Worm (Caenorhabditis elegans): Measurements from ENCODE around the gene B0198.2.

B0198.2 gene

ce11 chrX:11993327-11993726 is 32.2 kb upstream of the B0198.2 start (continued):
- TF ChIP-seq D1046.2 (GFP tag; IDR thresholded peaks at IDR 0.05) (0 out of 2 replicates have a peak, but pooled peaks have one; percentile 64), jun-1 (tag; optimal IDR thresholded peaks at IDR 0.05) (no peak), egl-43 (GFP tag; IDR thresholded peaks at IDR 0.05) (0 out of 2 replicates have a peak, but pooled peaks have one; percentile 63)

- TF ChIP-seq daf-16 (GFP tag; optimal IDR thresholded peaks at IDR 0.05) (no peak), daf-16 (tag; optimal IDR thresholded peaks at IDR 0.05) (peak; percentile 8), hlh-30 (tag; optimal IDR thresholded peaks at IDR 0.05; ENCODE audit: insufficient read depth) (peak; percentile 14), Y105C5A.15 (GFP tag; IDR thresholded peaks at IDR 0.05) (no peak), unc-130 (GFP tag; optimal IDR thresholded peaks at IDR 0.05) (no peak), D1046.2 (GFP tag; IDR thresholded peaks at IDR 0.05) (no peak)
Measured at ce11 chrX:11994484-11994883, 31.1 kb upstream of the B0198.2 start, which contains the start of gene C49F5.7. Gene C49F5.7, plus strand, starts transcription at chrX:11994784.

- TF ChIP-seq hlh-11 (tag; optimal IDR thresholded peaks at IDR 0.05) (peak; percentile 17), daf-16 (GFP tag; optimal IDR thresholded peaks at IDR 0.05) (no peak), daf-16 (tag; optimal IDR thresholded peaks at IDR 0.05) (peak; percentile 69), spr-3 (GFP tag; optimal IDR thresholded peaks at IDR 0.05) (no peak), dve-1 (tag; optimal IDR thresholded peaks at IDR 0.05; ENCODE audit: insufficient read depth) (peak; percentile 56)
Measured at ce11 chrX:11996606-11997005, 28.9 kb upstream of the B0198.2 start.

ce11 chrX:11999573-11999972 is 26.0 kb upstream of the B0198.2 start:
- TF ChIP-seq nhr-28 (tag; optimal IDR thresholded peaks at IDR 0.05) (no peak), aha-1 (tag) (peak; percentile 8), hlh-11 (tag; optimal IDR thresholded peaks at IDR 0.05) (peak; percentile 0), daf-16 (GFP tag; optimal IDR thresholded peaks at IDR 0.05) (no peak), daf-16 (tag; optimal IDR thresholded peaks at IDR 0.05) (peak; percentile 41), zip-2 (tag; optimal IDR thresholded peaks at IDR 0.05) (no peak), mdt-29 (GFP tag; IDR thresholded peaks at IDR 0.05) (no peak), pqm-1 (tag; optimal IDR thresholded peaks at IDR 0.05) (peak; percentile 40), nhr-48 (tag; optimal IDR thresholded peaks at IDR 0.05) (peak; percentile 30), saeg-2 (GFP tag; IDR thresholded peaks at IDR 0.05) (no peak), dmd-6 (GFP tag; IDR thresholded peaks at IDR 0.05) (peak; percentile 55), mes-2 (tag; optimal IDR thresholded peaks at IDR 0.05; ENCODE audit: poor library complexity, severe bottlenecking) (peak; percentile 3), dve-1 (tag; optimal IDR thresholded peaks at IDR 0.05; ENCODE audit: insufficient read depth) (peak; percentile 55), T20F7.1 (GFP tag; optimal IDR thresholded peaks at IDR 0.05) (no peak), ceh-44 (GFP tag; IDR thresholded peaks at IDR 0.05) (no peak)

- peak; percentile 2 for TF ChIP-seq aha-1 (tag)
- no peak for TF ChIP-seq F10B5.3 (tag; optimal IDR thresholded peaks at IDR 0.05)
- peak; percentile 2 for TF ChIP-seq nhr-48 (tag; optimal IDR thresholded peaks at IDR 0.05)
- peak; percentile 57 for TF ChIP-seq hlh-11 (tag; optimal IDR thresholded peaks at IDR 0.05)
- TF ChIP-seq F49E8.2 (tag; optimal IDR thresholded peaks at IDR 0.05; ENCODE audit: borderline replicate concordance), result no peak
- no peak for TF ChIP-seq daf-16 (GFP tag; optimal IDR thresholded peaks at IDR 0.05)
- peak; percentile 38 for TF ChIP-seq daf-16 (tag; optimal IDR thresholded peaks at IDR 0.05)
- TF ChIP-seq php-3 (GFP tag; IDR thresholded peaks at IDR 0.05), result 0 out of 2 replicates have a peak, but pooled peaks have one; percentile 28
- 0 out of 2 replicates have a peak, but pooled peaks have one; percentile 20 for TF ChIP-seq lin-1 (GFP tag; IDR thresholded peaks at IDR 0.05)
- no peak for TF ChIP-seq cey-2 (tag; optimal IDR thresholded peaks at IDR 0.05; ENCODE audit: borderline replicate concordance, insufficient read depth)
- TF ChIP-seq hif-1 (tag; optimal IDR thresholded peaks at IDR 0.05), result peak in 1 of 2 experiments; percentile 22
- peak; percentile 28 for TF ChIP-seq dve-1 (tag; optimal IDR thresholded peaks at IDR 0.05; ENCODE audit: insufficient read depth)
- peak; percentile 64 for TF ChIP-seq nhr-28 (tag; optimal IDR thresholded peaks at IDR 0.05)
- TF ChIP-seq pqm-1 (tag; optimal IDR thresholded peaks at IDR 0.05), result peak; percentile 67
Measured at ce11 chrX:12001600-12001999, 23.9 kb upstream of the B0198.2 start.

- TF ChIP-seq lin-13 (GFP tag; optimal IDR thresholded peaks at IDR 0.05), result no peak
- peak in 1 of 2 experiments; percentile 38 for TF ChIP-seq unc-62 (GFP tag; optimal IDR thresholded peaks at IDR 0.05 in 1 of 2)
- TF ChIP-seq unc-62 (tag; optimal IDR thresholded peaks at IDR 0.05), result no peak
- TF ChIP-seq nhr-102 (tag; optimal IDR thresholded peaks at IDR 0.05), result no peak
- TF ChIP-seq egl-43 (GFP tag; IDR thresholded peaks at IDR 0.05), result no peak
- no peak for TF ChIP-seq nhr-111 (GFP tag; optimal IDR thresholded peaks at IDR 0.05)
- no peak for TF ChIP-seq ceh-20 (GFP tag; IDR thresholded peaks at IDR 0.05)
- no peak for TF ChIP-seq lin-39 (tag; optimal IDR thresholded peaks at IDR 0.05)
- TF ChIP-seq ceh-28 (tag; optimal IDR thresholded peaks at IDR 0.05), result no peak
- TF ChIP-seq zip-11 (GFP tag; IDR thresholded peaks at IDR 0.05), result no peak
- TF ChIP-seq F44E2.7 (GFP tag; IDR thresholded peaks at IDR 0.05), result no peak
- no peak for TF ChIP-seq php-3 (GFP tag; IDR thresholded peaks at IDR 0.05)
- no peak for TF ChIP-seq daf-12 (tag; optimal IDR thresholded peaks at IDR 0.05)
- no peak for TF ChIP-seq dmd-6 (GFP tag; IDR thresholded peaks at IDR 0.05)
- no peak for TF ChIP-seq ztf-11 (tag; optimal IDR thresholded peaks at IDR 0.05)
- peak; percentile 1 for TF ChIP-seq nhr-28 (tag; optimal IDR thresholded peaks at IDR 0.05)
- no peak for TF ChIP-seq hif-1 (tag; optimal IDR thresholded peaks at IDR 0.05)
Measured at ce11 chrX:12003969-12004368, 21.6 kb upstream of the B0198.2 start.
